Worm (Caenorhabditis elegans) whole organism, L3 larva: ENCODE results near the gene spk-1.

Source experiments
- egl-27 ChIP-seq: sonication (generic microtip); optimal IDR thresholded peaks from 4 replicates; lab custom pipeline; 2017; ENCODE audit warnings: missing biosample characterization, missing genetic modification reagents, missing genetic modification characterization
- elt-2 ChIP-seq: sonication (generic microtip); optimal IDR thresholded peaks from 2 replicates; lab custom pipeline; 2016; ENCODE audit warnings: missing genetic modification reagents, mild to moderate bottlenecking, missing genetic modification characterization, missing compliant biosample characterization
- fkh-10 ChIP-seq: sonication (generic microtip); optimal IDR thresholded peaks from 2 replicates; lab custom pipeline; 2017; ENCODE audit warnings: missing biosample characterization, missing genetic modification reagents, missing genetic modification characterization
- fos-1 ChIP-seq: fragments of 150-350 bp; optimal IDR thresholded peaks from 2 replicates; lab custom pipeline; 2014; ENCODE audit warnings: missing biosample characterization, missing genetic modification characterization
- nhr-12 ChIP-seq: fragments of 150-350 bp; optimal IDR thresholded peaks from 2 replicates; lab custom pipeline; 2014; ENCODE audit warnings: missing biosample characterization, missing genetic modification characterization
- nhr-237 ChIP-seq: fragments of 150-350 bp; optimal IDR thresholded peaks from 2 replicates; lab custom pipeline; 2014; ENCODE audit warnings: missing biosample characterization, missing genetic modification characterization
- nhr-43 ChIP-seq: sonication (generic microtip); optimal IDR thresholded peaks from 2 replicates; lab custom pipeline; 2016; ENCODE audit warnings: mild to moderate bottlenecking, missing genetic modification characterization, missing compliant biosample characterization; ENCODE audit not compliant: poor library complexity, severe bottlenecking
- zag-1 ChIP-seq: fragments of 150-350 bp; optimal IDR thresholded peaks from 2 replicates; lab custom pipeline; 2014; ENCODE audit warnings: missing biosample characterization, missing genetic modification characterization

DNA sequence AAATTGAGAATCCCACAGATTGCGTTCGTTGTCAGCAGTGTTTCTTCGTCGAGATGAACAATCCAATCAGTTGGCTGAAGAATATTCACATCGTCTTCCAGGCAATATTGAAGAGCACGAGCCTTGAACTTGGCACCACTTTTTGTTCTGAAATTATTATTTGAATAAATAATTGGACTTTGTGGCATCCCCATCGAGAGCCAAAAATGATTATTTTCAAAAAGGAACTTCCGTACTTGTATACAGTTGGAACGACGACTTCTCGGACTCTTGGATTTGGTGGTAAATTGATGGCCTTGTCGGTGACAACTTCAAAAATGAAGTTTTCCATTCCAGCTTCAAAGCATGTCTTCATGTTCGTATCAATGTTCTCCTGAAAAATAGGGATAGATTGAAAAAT is 15.6 kb downstream of the spk-1 start:
- TF ChIP-seq nhr-43 (tag; lab: Kevin White, UChicago) (no peak), fos-1 (tag; lab: Kevin White, UChicago) (no peak), elt-2 (tag; lab: Kevin White, UChicago) (no peak), egl-27 (tag; lab: Kevin White, UChicago) (no peak), fkh-10 (no peak), zag-1 (tag; lab: Kevin White, UChicago) (no peak), nhr-12 (tag; lab: Kevin White, UChicago) (no peak), nhr-237 (no peak)
